Worm (Caenorhabditis elegans) whole organism, L2 larva: ENCODE measurements around the gene Y57A10B.6.

Experiments used
- aly-2 ChIP-seq: fragments of 150-350 bp; optimal IDR thresholded peaks from 2 replicates; lab custom pipeline; 2014; ENCODE audit warnings: missing biosample characterization, missing genetic modification characterization
- lin-39 ChIP-seq: fragments of 150-350 bp; optimal IDR thresholded peaks from 2 replicates; lab custom pipeline; 2014; ENCODE audit warnings: missing biosample characterization, missing genetic modification reagents, missing genetic modification characterization
- mdl-1 ChIP-seq, 2 experiments: fragments of 150-350 bp in 1 of 2; sonication (generic microtip) in 1 of 2; optimal IDR thresholded peaks; 2 replicates each; lab custom pipeline; 2017; ENCODE audit warnings: missing biosample characterization in 2 of 2, missing genetic modification characterization in 2 of 2

ce11 chrII:12349866-12350265, 40.0 kb upstream of the Y57A10B.6 start:
- TF ChIP-seq mdl-1 (tag; optimal IDR thresholded peaks at IDR 0.05; lab: Kevin White, UChicago) = no peak
- no peak for TF ChIP-seq aly-2 (tag; lab: Kevin White, UChicago)
- TF ChIP-seq lin-39 (tag; lab: Kevin White, UChicago) = no peak
